Worm (Caenorhabditis elegans) whole organism, young adult: Measurements from ENCODE around the gene tag-342.

ENCODE experiments used
- B0019.2 ChIP-seq: fragments of 200-800 bp; sonication (Bioruptor generic); conservative IDR thresholded peaks from 2 replicates; pipeline ENCODE4 v1.3.6; 2022; ENCODE audit warnings: missing genetic modification reagents, missing genetic modification characterization, missing compliant biosample characterization
- C06A6.2 ChIP-seq: fragments of 200-800 bp; sonication (Bioruptor generic); conservative IDR thresholded peaks from 2 replicates; pipeline ENCODE4 v1.3.6; 2022; ENCODE audit warnings: missing genetic modification characterization, missing compliant biosample characterization
- D2030.7 ChIP-seq: fragments of 200-800 bp; sonication (Bioruptor generic); IDR thresholded peaks from 2 replicates; pipeline ENCODE4 v1.3.6; 2022; ENCODE audit warnings: missing genetic modification reagents, missing genetic modification characterization, missing compliant biosample characterization
- F39B2.1 ChIP-seq: fragments of 200-800 bp; sonication (Bioruptor generic); IDR thresholded peaks from 2 replicates; pipeline ENCODE4 v1.3.6; 2022; ENCODE audit warnings: missing genetic modification reagents, missing genetic modification characterization, missing compliant biosample characterization
- F49E8.2 ChIP-seq: sonication (generic microtip); optimal IDR thresholded peaks from 3 replicates; lab custom pipeline; 2017; ENCODE audit warnings: missing genetic modification characterization, mild to moderate bottlenecking, missing compliant biosample characterization, antibody characterized with exemption, moderate library complexity; ENCODE audit not compliant: insufficient read depth
- F52B5.7 ChIP-seq: sonication (generic microtip); optimal IDR thresholded peaks from 2 replicates; lab custom pipeline; 2016; ENCODE audit warnings: mild to moderate bottlenecking, missing genetic modification characterization, missing compliant biosample characterization
- F57C9.4 ChIP-seq: sonication (generic microtip); optimal IDR thresholded peaks from 2 replicates; lab custom pipeline; 2017; ENCODE audit warnings: mild to moderate bottlenecking, missing genetic modification characterization, missing compliant biosample characterization
- Y53G8AR.9 ChIP-seq: fragments of 200-800 bp; sonication (Bioruptor generic); conservative IDR thresholded peaks from 2 replicates; pipeline ENCODE4 v1.3.6; 2022; ENCODE audit warnings: missing genetic modification reagents, missing genetic modification characterization, missing compliant biosample characterization
- ZK185.1 ChIP-seq: sonication (generic microtip); optimal IDR thresholded peaks from 2 replicates; lab custom pipeline; 2016; ENCODE audit warnings: mild to moderate bottlenecking, missing genetic modification characterization, missing compliant biosample characterization; ENCODE audit not compliant: poor library complexity, severe bottlenecking
- akir-1 ChIP-seq: fragments of 200-800 bp; sonication (Bioruptor generic); optimal IDR thresholded peaks from 2 replicates; lab custom pipeline; 2018; ENCODE audit warnings: mild to moderate bottlenecking, missing genetic modification characterization, moderate library complexity, missing compliant biosample characterization
- atf-7 ChIP-seq: sonication (generic microtip); optimal IDR thresholded peaks from 2 replicates; lab custom pipeline; 2017; ENCODE audit warnings: mild to moderate bottlenecking, missing genetic modification characterization, missing compliant biosample characterization
- athp-1 ChIP-seq: sonication (generic microtip); optimal IDR thresholded peaks from 2 replicates; lab custom pipeline; 2017; ENCODE audit warnings: mild to moderate bottlenecking, missing genetic modification characterization, missing compliant biosample characterization
- attf-3 ChIP-seq: fragments of 200-800 bp; sonication (Bioruptor generic); conservative IDR thresholded peaks from 2 replicates; pipeline ENCODE4 v1.3.6; 2022; ENCODE audit warnings: missing genetic modification reagents, missing genetic modification characterization, missing compliant biosample characterization
- attf-6 ChIP-seq: fragments of 200-800 bp; sonication (Bioruptor generic); IDR thresholded peaks from 2 replicates; pipeline ENCODE4 v1.3.6; 2022; ENCODE audit warnings: missing genetic modification reagents, missing genetic modification characterization, missing compliant biosample characterization
- bed-1 ChIP-seq: fragments of 200-800 bp; sonication (Bioruptor generic); IDR thresholded peaks from 2 replicates; pipeline ENCODE4 v1.3.6; 2022; ENCODE audit warnings: missing genetic modification reagents, missing genetic modification characterization, missing compliant biosample characterization
- cebp-1 ChIP-seq, 2 experiments: fragments of 200-800 bp in 1 of 2; sonication (Bioruptor generic) in 1 of 2; sonication (generic microtip) in 1 of 2; IDR thresholded peaks in 1 of 2; optimal IDR thresholded peaks in 1 of 2; 2 replicates each; pipeline versions ENCODE4 v1.3.6 to Lab custom; 2017 to 2022; ENCODE audit warnings: missing compliant biosample characterization in 2 of 2, missing genetic modification characterization in 2 of 2, mild to moderate bottlenecking in 1 of 2, missing genetic modification reagents in 1 of 2, moderate library complexity in 1 of 2
- ceh-58 ChIP-seq: fragments of 200-800 bp; sonication (Bioruptor generic); IDR thresholded peaks from 2 replicates; pipeline ENCODE4 v1.3.6; 2022; ENCODE audit warnings: missing genetic modification characterization, missing compliant biosample characterization
- ceh-91 ChIP-seq: fragments of 200-800 bp; sonication (Bioruptor generic); IDR thresholded peaks from 2 replicates; pipeline ENCODE4 v1.3.6; 2022; ENCODE audit warnings: missing genetic modification reagents, missing genetic modification characterization, missing compliant biosample characterization
- die-1 ChIP-seq: sonication (generic microtip); optimal IDR thresholded peaks from 2 replicates; lab custom pipeline; 2016; ENCODE audit warnings: missing genotype, mild to moderate bottlenecking, missing genetic modification characterization, missing compliant biosample characterization
- dox-1 ChIP-seq: fragments of 200-800 bp; sonication (Bioruptor generic); IDR thresholded peaks from 2 replicates; pipeline ENCODE4 v1.3.6; 2022; ENCODE audit warnings: missing genetic modification reagents, missing genetic modification characterization, missing compliant biosample characterization
- dpff-1 ChIP-seq: sonication (generic microtip); optimal IDR thresholded peaks from 2 replicates; lab custom pipeline; 2017; ENCODE audit warnings: mild to moderate bottlenecking, missing genetic modification characterization, missing compliant biosample characterization
- dpl-1 ChIP-seq: fragments of 150-350 bp; optimal IDR thresholded peaks from 2 replicates; lab custom pipeline; 2014; ENCODE audit warnings: missing biosample characterization, missing genetic modification reagents, missing genetic modification characterization
- efl-1 ChIP-seq: fragments of 150-350 bp; optimal IDR thresholded peaks from 2 replicates; lab custom pipeline; 2014; ENCODE audit warnings: missing biosample characterization, missing genetic modification reagents, missing genetic modification characterization
- egrh-3 ChIP-seq: fragments of 200-800 bp; sonication (Bioruptor generic); IDR thresholded peaks from 2 replicates; pipeline ENCODE4 v1.3.6; 2022; ENCODE audit warnings: missing genetic modification reagents, missing genetic modification characterization, missing compliant biosample characterization
- fkh-3 ChIP-seq: sonication (generic microtip); optimal IDR thresholded peaks from 2 replicates; lab custom pipeline; 2016; ENCODE audit warnings: mild to moderate bottlenecking, missing genetic modification characterization, missing compliant biosample characterization
- gei-17 ChIP-seq: fragments of 200-800 bp; sonication (Bioruptor generic); optimal IDR thresholded peaks from 2 replicates; lab custom pipeline; 2018; ENCODE audit warnings: mild to moderate bottlenecking, missing genetic modification characterization, missing compliant biosample characterization
- hlh-12 ChIP-seq: sonication (generic microtip); optimal IDR thresholded peaks from 2 replicates; lab custom pipeline; 2016; ENCODE audit warnings: missing genetic modification characterization, missing compliant biosample characterization
- hrde-1 ChIP-seq: sonication (generic microtip); optimal IDR thresholded peaks from 2 replicates; lab custom pipeline; 2016; ENCODE audit warnings: missing genetic modification characterization, mild to moderate bottlenecking, missing compliant biosample characterization, moderate library complexity, missing genotype, missing genetic modification reagents, borderline replicate concordance
- hsf-1 ChIP-seq: fragments of 200-800 bp; sonication (Bioruptor generic); IDR thresholded peaks from 2 replicates; pipeline ENCODE4 v1.3.6; 2022; ENCODE audit warnings: missing genetic modification reagents, missing genetic modification characterization, missing compliant biosample characterization
- let-526 ChIP-seq: fragments of 200-800 bp; sonication (Bioruptor generic); IDR thresholded peaks from 2 replicates; pipeline ENCODE4 v1.3.6; 2022; ENCODE audit warnings: missing genetic modification reagents, missing genetic modification characterization, missing compliant biosample characterization
- lir-1 ChIP-seq: fragments of 200-800 bp; sonication (Bioruptor generic); conservative IDR thresholded peaks from 2 replicates; pipeline ENCODE4 v1.3.6; 2022; ENCODE audit warnings: missing genetic modification reagents, missing genetic modification characterization, missing compliant biosample characterization
- lsy-27 ChIP-seq: sonication (generic microtip); optimal IDR thresholded peaks from 2 replicates; lab custom pipeline; 2017; ENCODE audit warnings: missing genetic modification characterization, mild to moderate bottlenecking, missing compliant biosample characterization, antibody characterized with exemption, missing genotype, borderline replicate concordance; ENCODE audit not compliant: insufficient read depth
- madf-10 ChIP-seq: sonication (generic microtip); optimal IDR thresholded peaks from 2 replicates; lab custom pipeline; 2016; ENCODE audit warnings: mild to moderate bottlenecking, missing genetic modification characterization, missing compliant biosample characterization
- nfyb-1 ChIP-seq: fragments of 200-800 bp; sonication (Bioruptor generic); IDR thresholded peaks from 2 replicates; pipeline ENCODE4 v1.3.6; 2022; ENCODE audit warnings: missing genetic modification reagents, missing genetic modification characterization, missing compliant biosample characterization
- nhr-90 ChIP-seq: sonication (generic microtip); optimal IDR thresholded peaks from 2 replicates; lab custom pipeline; 2016; ENCODE audit warnings: missing genotype, mild to moderate bottlenecking, missing genetic modification characterization, missing compliant biosample characterization
- rec-8 ChIP-seq, 2 experiments: sonication (generic microtip); optimal IDR thresholded peaks; 2 replicates each; lab custom pipeline; 2016; ENCODE audit warnings: mild to moderate bottlenecking in 2 of 2, missing genetic modification characterization in 2 of 2, missing genetic modification reagents in 2 of 2, missing genotype in 2 of 2, missing biosample characterization in 1 of 2, missing compliant biosample characterization in 1 of 2, moderate library complexity in 1 of 2
- repo-1 ChIP-seq: sonication (generic microtip); optimal IDR thresholded peaks from 2 replicates; lab custom pipeline; 2017; ENCODE audit warnings: mild to moderate bottlenecking, missing genetic modification characterization, missing compliant biosample characterization
- rpc-1 ChIP-seq, 2 experiments: fragments of 150-350 bp in 1 of 2; sonication (generic microtip) in 1 of 2; optimal IDR thresholded peaks; 2 replicates each; lab custom pipeline; 2014 to 2018; ENCODE audit warnings: missing biosample characterization in 1 of 2, missing genetic modification characterization in 1 of 2, missing genetic modification reagents in 1 of 2, missing genotype in 1 of 2
- snpc-3.4 ChIP-seq: sonication (generic microtip); optimal IDR thresholded peaks from 2 replicates; lab custom pipeline; 2017; ENCODE audit warnings: missing genetic modification characterization, mild to moderate bottlenecking, missing compliant biosample characterization, antibody characterized with exemption, moderate library complexity, missing genotype, missing genetic modification reagents
- tbp1 ChIP-seq: fragments of 200-800 bp; sonication (Bioruptor generic); optimal IDR thresholded peaks from 2 replicates; lab custom pipeline; 2018; ENCODE audit warnings: mild to moderate bottlenecking, missing genetic modification characterization, missing compliant biosample characterization
- tlf-1 ChIP-seq: fragments of 200-800 bp; sonication (Bioruptor generic); optimal IDR thresholded peaks from 2 replicates; lab custom pipeline; 2018; ENCODE audit warnings: mild to moderate bottlenecking, missing genetic modification characterization, missing compliant biosample characterization
- unc-62 ChIP-seq: fragments of 150-350 bp; optimal IDR thresholded peaks from 2 replicates; lab custom pipeline; 2014; ENCODE audit warnings: missing biosample characterization, missing genetic modification reagents, missing genetic modification characterization
- ztf-18 ChIP-seq: sonication (generic microtip); optimal IDR thresholded peaks from 2 replicates; lab custom pipeline; 2016; ENCODE audit warnings: missing genotype, mild to moderate bottlenecking, missing genetic modification characterization, missing compliant biosample characterization
- ztf-22 ChIP-seq: fragments of 200-800 bp; sonication (Bioruptor generic); optimal IDR thresholded peaks from 2 replicates; lab custom pipeline; 2018; ENCODE audit warnings: mild to moderate bottlenecking, missing genetic modification characterization, moderate library complexity, missing compliant biosample characterization
- ztf-28 ChIP-seq: fragments of 200-800 bp; sonication (Bioruptor generic); IDR thresholded peaks from 2 replicates; pipeline ENCODE4 v1.3.6; 2022; ENCODE audit warnings: missing genetic modification reagents, missing genetic modification characterization, missing compliant biosample characterization
- ztf-6 ChIP-seq: fragments of 200-800 bp; sonication (Bioruptor generic); IDR thresholded peaks from 2 replicates; pipeline ENCODE4 v1.3.6; 2022; ENCODE audit warnings: missing genetic modification reagents, missing genetic modification characterization, missing compliant biosample characterization

tag-342 gene

DNA sequence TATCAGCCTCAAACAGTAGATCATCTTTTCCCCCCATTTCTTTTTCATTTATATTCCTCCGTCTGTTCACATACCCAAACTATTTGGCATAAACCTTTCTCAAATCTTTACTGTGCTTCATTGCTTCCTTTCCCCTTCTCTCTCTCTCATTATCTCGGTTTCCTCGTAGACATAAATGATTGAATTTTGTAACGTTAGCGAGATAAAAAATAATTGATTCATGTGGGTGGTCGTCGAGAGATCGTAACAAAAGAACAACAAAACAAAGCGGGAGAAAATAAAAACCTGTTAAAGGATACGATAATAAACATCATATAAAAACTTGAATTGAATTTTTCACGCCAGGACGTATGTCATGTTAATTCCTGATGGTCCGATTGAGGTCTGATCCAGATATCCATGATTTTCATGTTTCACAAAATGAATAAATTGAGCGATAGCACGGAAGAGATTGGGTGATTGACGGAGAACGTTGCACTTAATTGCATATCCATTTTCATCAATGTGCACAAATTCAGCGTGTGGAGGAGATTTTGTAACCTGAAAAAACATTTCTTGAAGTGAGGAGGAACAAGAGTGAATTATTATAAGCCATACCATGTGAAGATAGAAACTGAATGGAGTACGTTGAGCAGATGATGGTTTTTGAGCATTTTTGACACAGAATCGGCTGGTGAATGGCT lies 5.0 kb upstream of the tag-342 start (continued):
- TF ChIP-seq athp-1 (tag; lab: Kevin White, UChicago) (peak; percentile 77), tbp1 (GFP tag; lab: Kevin White, UChicago) (no peak), bed-1 (GFP tag; lab: Robert Waterston, UW) (no peak), rpc-1 (optimal IDR thresholded peaks at IDR 0.05; lab: Kevin White, UChicago) (no peak), rpc-1 (tag; optimal IDR thresholded peaks at IDR 0.05; lab: Kevin White, UChicago) (no peak), ZK185.1 (tag; lab: Kevin White, UChicago) (no peak), unc-62 (GFP tag; lab: Kevin White, UChicago) (no peak), efl-1 (GFP tag; lab: Kevin White, UChicago) (no peak), egrh-3 (GFP tag; lab: Robert Waterston, UW) (no peak), F57C9.4 (tag; lab: Kevin White, UChicago) (no peak), hrde-1 (tag; lab: Kevin White, UChicago) (peak; percentile 73), hsf-1 (GFP tag; lab: Robert Waterston, UW) (0 out of 2 replicates have a peak, but pooled peaks have one; percentile 24), dpff-1 (peak; percentile 30), nfyb-1 (GFP tag; lab: Robert Waterston, UW) (no peak), Y53G8AR.9 (GFP tag; lab: Robert Waterston, UW) (no peak; the same call in 1 of the 2 replicates), B0019.2 (GFP tag; lab: Robert Waterston, UW) (no peak), F39B2.1 (GFP tag; lab: Robert Waterston, UW) (no peak), dpl-1 (GFP tag; lab: Kevin White, UChicago) (no peak), tlf-1 (GFP tag; lab: Kevin White, UChicago) (peak; percentile 30), madf-10 (no peak), die-1 (no peak), cebp-1 (GFP tag; IDR thresholded peaks at IDR 0.05; lab: Robert Waterston, UW) (no peak), cebp-1 (tag; optimal IDR thresholded peaks at IDR 0.05; lab: Kevin White, UChicago) (peak; percentile 36), D2030.7 (no peak), attf-6 (0 out of 2 replicates have a peak, but pooled peaks have one; percentile 21), atf-7 (tag; lab: Kevin White, UChicago) (no peak), ztf-28 (GFP tag; lab: Robert Waterston, UW) (no peak), ztf-22 (GFP tag; lab: Kevin White, UChicago) (no peak), fkh-3 (tag; lab: Kevin White, UChicago) (peak; percentile 60), repo-1 (peak; percentile 37), akir-1 (GFP tag; lab: Kevin White, UChicago) (no peak), F52B5.7 (tag; lab: Kevin White, UChicago) (no peak), gei-17 (no peak), snpc-3.4 (tag; lab: Kevin White, UChicago) (no peak), let-526 (GFP tag; lab: Robert Waterston, UW) (no peak), nhr-90 (tag; lab: Kevin White, UChicago) (no peak), ceh-58 (GFP tag; lab: Robert Waterston, UW) (no peak), ztf-6 (GFP tag; lab: Robert Waterston, UW) (no peak), attf-3 (GFP tag; lab: Robert Waterston, UW) (no peak), rec-8 (tag; optimal IDR thresholded peaks at IDR 0.05; lab: Kevin White, UChicago) (no peak), lir-1 (GFP tag; lab: Robert Waterston, UW) (no peak), ceh-91 (GFP tag; lab: Robert Waterston, UW) (no peak), hlh-12 (no peak), lsy-27 (no peak), dox-1 (GFP tag; lab: Robert Waterston, UW) (no peak; the same call in 1 of the 2 replicates), C06A6.2 (GFP tag; lab: Robert Waterston, UW) (no peak), F49E8.2 (tag; lab: Kevin White, UChicago) (peak; percentile 58), ztf-18 (tag; lab: Kevin White, UChicago) (no peak)
